Fruit fly (Drosophila melanogaster): Measurements from ENCODE around the gene Cds.

Gene Cds

dm6 chr3L:8150284-8150683 lies 22.7 kb downstream of the Cds start:
- TF ChIP-seq CG17806 (tag; optimal IDR thresholded peaks at IDR 0.05) (no peak), D1 (tag; optimal IDR thresholded peaks at IDR 0.05) (no peak), CG8159 (tag; optimal IDR thresholded peaks at IDR 0.05) (no peak), gl (tag; optimal IDR thresholded peaks at IDR 0.05) (no peak), Pif1B (GFP tag; optimal IDR thresholded peaks at IDR 0.05) (no peak), CG12605 (GFP tag; IDR thresholded peaks at IDR 0.05) (no peak), rn (GFP tag; IDR thresholded peaks at IDR 0.05) (no peak), Snoo (tag; optimal IDR thresholded peaks at IDR 0.05) (no peak), CG32121 (GFP tag; IDR thresholded peaks at IDR 0.05) (no peak), Pif1A (GFP tag; optimal IDR thresholded peaks at IDR 0.05) (no peak), CG34367 (tag; optimal IDR thresholded peaks at IDR 0.05) (no peak), CG14655 (GFP tag; optimal IDR thresholded peaks at IDR 0.05) (no peak), EcR (GFP tag; optimal IDR thresholded peaks at IDR 0.05) (no peak), CG15710 (tag; optimal IDR thresholded peaks at IDR 0.05) (no peak), Ets98B (GFP tag; IDR thresholded peaks at IDR 0.05) (no peak), CG10348 (GFP tag; IDR thresholded peaks at IDR 0.05) (no peak), fd96Ca (GFP tag; IDR thresholded peaks at IDR 0.05) (no peak), CG9948 (tag; optimal IDR thresholded peaks at IDR 0.05) (no peak), CG13204 (GFP tag; optimal IDR thresholded peaks at IDR 0.05) (no peak), CG4496 (GFP tag; IDR thresholded peaks at IDR 0.05) (no peak)

dm6 chr3L:8150812-8151211 lies 23.2 kb downstream of the Cds start:
- TF ChIP-seq CG8159 (tag; optimal IDR thresholded peaks at IDR 0.05), result no peak
- peak; percentile 19 for TF ChIP-seq CG8301 (tag; optimal IDR thresholded peaks at IDR 0.05)

dm6 chr3L:8151727-8152199 lies 24.2 kb downstream of the Cds start, which contains the start of gene CG13676:
Gene CG13676 (minus strand): TSS chr3L:8151813.
- TF ChIP-seq gl (tag; optimal IDR thresholded peaks at IDR 0.05), result no peak
- no peak for TF ChIP-seq CG32121 (GFP tag; IDR thresholded peaks at IDR 0.05)
- no peak for TF ChIP-seq CG34367 (tag; optimal IDR thresholded peaks at IDR 0.05)
- TF ChIP-seq Snoo (tag; optimal IDR thresholded peaks at IDR 0.05), result no peak
- TF ChIP-seq EcR (GFP tag; optimal IDR thresholded peaks at IDR 0.05), result peak; percentile 64
- TF ChIP-seq CG8159 (tag; optimal IDR thresholded peaks at IDR 0.05), result no peak
- no peak for TF ChIP-seq CG15710 (tag; optimal IDR thresholded peaks at IDR 0.05)
- no peak for TF ChIP-seq Pif1A (GFP tag; optimal IDR thresholded peaks at IDR 0.05)
- no peak; the same call in 1 of the 2 replicates for TF ChIP-seq Ets98B (GFP tag; IDR thresholded peaks at IDR 0.05)
- peak; percentile 30 for TF ChIP-seq CG13204 (GFP tag; optimal IDR thresholded peaks at IDR 0.05)

- peak; percentile 85 for TF ChIP-seq CG10348 (GFP tag; IDR thresholded peaks at IDR 0.05)
- TF ChIP-seq CG32121 (GFP tag; IDR thresholded peaks at IDR 0.05), result peak; percentile 96
- peak; percentile 93 for TF ChIP-seq CG14655 (GFP tag; optimal IDR thresholded peaks at IDR 0.05)
- TF ChIP-seq Pif1A (GFP tag; optimal IDR thresholded peaks at IDR 0.05), result peak; percentile 72
- peak; percentile 66 for TF ChIP-seq CG9948 (tag; optimal IDR thresholded peaks at IDR 0.05)
- peak; percentile 89 for TF ChIP-seq rn (GFP tag; IDR thresholded peaks at IDR 0.05)
- peak; percentile 97 for TF ChIP-seq Ets98B (GFP tag; IDR thresholded peaks at IDR 0.05)
- peak; percentile 89 for TF ChIP-seq CG12605 (GFP tag; IDR thresholded peaks at IDR 0.05)
- TF ChIP-seq CG17806 (tag; optimal IDR thresholded peaks at IDR 0.05), result peak; percentile 67
- peak; percentile 96 for TF ChIP-seq fd96Ca (GFP tag; IDR thresholded peaks at IDR 0.05)
- TF ChIP-seq CG13204 (GFP tag; optimal IDR thresholded peaks at IDR 0.05), result no peak
- peak; percentile 69 for TF ChIP-seq CG8159 (tag; optimal IDR thresholded peaks at IDR 0.05)
- TF ChIP-seq gl (tag; optimal IDR thresholded peaks at IDR 0.05), result no peak
- TF ChIP-seq D1 (tag; optimal IDR thresholded peaks at IDR 0.05), result no peak
- peak; percentile 91 for TF ChIP-seq CG8301 (tag; optimal IDR thresholded peaks at IDR 0.05)
- peak; percentile 59 for TF ChIP-seq Pif1B (GFP tag; optimal IDR thresholded peaks at IDR 0.05)
- TF ChIP-seq EcR (GFP tag; optimal IDR thresholded peaks at IDR 0.05), result peak; percentile 87
- peak; percentile 58 for TF ChIP-seq CG34367 (tag; optimal IDR thresholded peaks at IDR 0.05)
- peak; percentile 95 for TF ChIP-seq CG4496 (GFP tag; IDR thresholded peaks at IDR 0.05)
- peak; percentile 49 for TF ChIP-seq CG15710 (tag; optimal IDR thresholded peaks at IDR 0.05)
- peak; percentile 23 for TF ChIP-seq Snoo (tag; optimal IDR thresholded peaks at IDR 0.05)
Measured at dm6 chr3L:8153206-8153996, 25.8 kb downstream of the Cds start.

- TF ChIP-seq EcR (GFP tag; optimal IDR thresholded peaks at IDR 0.05), result no peak
- TF ChIP-seq CG9948 (tag; optimal IDR thresholded peaks at IDR 0.05), result no peak
- no peak for TF ChIP-seq CG14655 (GFP tag; optimal IDR thresholded peaks at IDR 0.05)
- TF ChIP-seq CG4496 (GFP tag; IDR thresholded peaks at IDR 0.05), result 0 out of 3 replicates have a peak, but pooled peaks have one; percentile 28
- no peak for TF ChIP-seq fd96Ca (GFP tag; IDR thresholded peaks at IDR 0.05)
- TF ChIP-seq CG10348 (GFP tag; IDR thresholded peaks at IDR 0.05), result no peak
- TF ChIP-seq CG13204 (GFP tag; optimal IDR thresholded peaks at IDR 0.05), result peak; percentile 19
- TF ChIP-seq rn (GFP tag; IDR thresholded peaks at IDR 0.05), result no peak
- no peak for TF ChIP-seq Ets98B (GFP tag; IDR thresholded peaks at IDR 0.05)
- no peak for TF ChIP-seq CG32121 (GFP tag; IDR thresholded peaks at IDR 0.05)
- no peak for TF ChIP-seq CG8159 (tag; optimal IDR thresholded peaks at IDR 0.05)
- no peak for TF ChIP-seq Pif1A (GFP tag; optimal IDR thresholded peaks at IDR 0.05)
- TF ChIP-seq Pif1B (GFP tag; optimal IDR thresholded peaks at IDR 0.05), result no peak
Measured at dm6 chr3L:8154544-8154943, 27.0 kb downstream of the Cds start.

- TF ChIP-seq Pif1B (GFP tag; optimal IDR thresholded peaks at IDR 0.05) (no peak), CG13204 (GFP tag; optimal IDR thresholded peaks at IDR 0.05) (no peak), CG14655 (GFP tag; optimal IDR thresholded peaks at IDR 0.05) (no peak), fd96Ca (GFP tag; IDR thresholded peaks at IDR 0.05) (no peak), Ets98B (GFP tag; IDR thresholded peaks at IDR 0.05) (no peak), CG4496 (GFP tag; IDR thresholded peaks at IDR 0.05) (no peak), CG10348 (GFP tag; IDR thresholded peaks at IDR 0.05) (no peak), CG17806 (tag; optimal IDR thresholded peaks at IDR 0.05) (no peak), Pif1A (GFP tag; optimal IDR thresholded peaks at IDR 0.05) (no peak), gl (tag; optimal IDR thresholded peaks at IDR 0.05) (no peak), D1 (tag; optimal IDR thresholded peaks at IDR 0.05) (no peak), CG8301 (tag; optimal IDR thresholded peaks at IDR 0.05) (no peak), EcR (GFP tag; optimal IDR thresholded peaks at IDR 0.05) (no peak), CG12605 (GFP tag; IDR thresholded peaks at IDR 0.05) (no peak), CG32121 (GFP tag; IDR thresholded peaks at IDR 0.05) (no peak), CG34367 (tag; optimal IDR thresholded peaks at IDR 0.05) (no peak), Snoo (tag; optimal IDR thresholded peaks at IDR 0.05) (no peak), CG8159 (tag; optimal IDR thresholded peaks at IDR 0.05) (no peak), CG15710 (tag; optimal IDR thresholded peaks at IDR 0.05) (no peak), CG9948 (tag; optimal IDR thresholded peaks at IDR 0.05) (no peak)
Measured at dm6 chr3L:8155324-8155723, 27.8 kb downstream of the Cds start.
